Worm (Caenorhabditis elegans) whole organism, early embryonic: ENCODE measurements around the gene C30G4.2.
A peak's percentile ranks its signal among the peaks of the same experiment; 100 is the strongest.

Experiments
- B0310.2 ChIP-seq: sonication (generic microtip); optimal IDR thresholded peaks from 2 replicates; lab custom pipeline; 2016; ENCODE audit warnings: mild to moderate bottlenecking, missing genetic modification characterization, missing compliant biosample characterization
- F13C5.2 ChIP-seq: sonication (generic microtip); optimal IDR thresholded peaks from 2 replicates; lab custom pipeline; 2017; ENCODE audit warnings: mild to moderate bottlenecking, missing genetic modification characterization, inconsistent platforms, missing compliant biosample characterization
- aly-1 ChIP-seq: sonication (generic microtip); optimal IDR thresholded peaks from 2 replicates; lab custom pipeline; 2016; ENCODE audit warnings: missing genetic modification characterization, missing compliant biosample characterization
- ama-1 ChIP-seq: fragments of 150-350 bp; optimal IDR thresholded peaks from 2 replicates; lab custom pipeline; 2014
- ceh-13 ChIP-seq: fragments of 200-800 bp; sonication (Bioruptor generic); optimal IDR thresholded peaks from 2 replicates; lab custom pipeline; 2018; ENCODE audit warnings: mild to moderate bottlenecking, missing genetic modification characterization, missing compliant biosample characterization
- ceh-36 ChIP-seq: sonication (generic microtip); optimal IDR thresholded peaks from 2 replicates; lab custom pipeline; 2016; ENCODE audit warnings: missing genetic modification characterization, inconsistent platforms, missing compliant biosample characterization
- ets-7 ChIP-seq: sonication (generic microtip); optimal IDR thresholded peaks from 2 replicates; lab custom pipeline; 2016; ENCODE audit warnings: missing genotype, missing genetic modification characterization, missing compliant biosample characterization
- flt-1 ChIP-seq: fragments of 200-800 bp; sonication (Bioruptor generic); IDR thresholded peaks from 2 replicates; pipeline ENCODE4 v1.3.6; 2022; ENCODE audit warnings: missing genetic modification characterization, missing compliant biosample characterization
- hmbx-1 ChIP-seq: sonication (generic microtip); optimal IDR thresholded peaks from 2 replicates; lab custom pipeline; 2016; ENCODE audit warnings: mild to moderate bottlenecking, missing genetic modification characterization, missing compliant biosample characterization
- hmg-4 ChIP-seq: fragments of 200-800 bp; sonication (Bioruptor generic); optimal IDR thresholded peaks from 2 replicates; lab custom pipeline; 2018; ENCODE audit warnings: mild to moderate bottlenecking, missing genetic modification characterization, missing compliant biosample characterization
- hnd-1 ChIP-seq: sonication (generic microtip); optimal IDR thresholded peaks from 2 replicates; lab custom pipeline; 2016; ENCODE audit warnings: missing genetic modification characterization, missing compliant biosample characterization
- pes-1 ChIP-seq: fragments of 200-800 bp; sonication (Bioruptor generic); IDR thresholded peaks from 2 replicates; pipeline ENCODE4 v1.3.6; 2022; ENCODE audit warnings: missing genetic modification reagents, missing genetic modification characterization, missing compliant biosample characterization
- scrt-1 ChIP-seq: fragments of 200-800 bp; sonication (Bioruptor generic); IDR thresholded peaks from 2 replicates; pipeline ENCODE4 v1.3.6; 2022; ENCODE audit warnings: missing genetic modification characterization, missing compliant biosample characterization
- sea-1 ChIP-seq: fragments of 200-800 bp; sonication (Bioruptor generic); conservative IDR thresholded peaks from 2 replicates; pipeline ENCODE4 v1.3.6; 2022; ENCODE audit warnings: missing genetic modification characterization, missing compliant biosample characterization
- tbx-11 ChIP-seq: fragments of 200-800 bp; sonication (Bioruptor generic); IDR thresholded peaks from 2 replicates; pipeline ENCODE4 v1.3.6; 2022; ENCODE audit warnings: missing genetic modification characterization, missing compliant biosample characterization
- tbx-37 ChIP-seq: fragments of 200-800 bp; sonication (Bioruptor generic); conservative IDR thresholded peaks from 2 replicates; pipeline ENCODE4 v1.3.6; 2022; ENCODE audit warnings: missing genetic modification reagents, missing genetic modification characterization, missing compliant biosample characterization
- tra-4 ChIP-seq: sonication (generic microtip); optimal IDR thresholded peaks from 2 replicates; lab custom pipeline; 2017; ENCODE audit warnings: missing genetic modification characterization, missing compliant biosample characterization

The C30G4.2 gene

DNA sequence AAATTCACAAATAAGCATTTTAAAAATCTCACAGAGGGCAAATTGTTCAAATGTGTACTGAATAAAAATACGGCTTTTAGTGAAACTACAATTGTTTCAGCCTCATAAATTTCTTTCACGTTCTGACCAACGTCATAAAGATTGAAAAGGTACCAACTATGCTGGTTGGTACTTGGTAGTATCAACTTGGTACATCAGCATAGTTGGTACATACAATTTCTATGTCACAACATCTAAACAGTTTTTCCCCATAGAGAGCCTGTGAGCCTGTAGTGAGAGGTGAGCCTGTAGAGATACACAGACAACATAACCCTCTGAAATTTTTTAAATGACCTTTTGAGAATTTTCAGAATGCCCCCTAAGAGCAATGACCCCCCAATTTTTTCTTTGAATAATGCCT, 26.3 kb downstream of the C30G4.2 start:
- TF ChIP-seq sea-1 (GFP tag; lab: Robert Waterston, UW) (no peak), ets-7 (tag; lab: Kevin White, UChicago) (no peak), scrt-1 (no peak), ceh-13 (GFP tag; lab: Kevin White, UChicago) (no peak), B0310.2 (tag; lab: Kevin White, UChicago) (no peak), ceh-36 (no peak), hnd-1 (no peak), hmbx-1 (no peak), ama-1 (lab: Kevin White, UChicago) (no peak), aly-1 (tag; lab: Kevin White, UChicago) (no peak), pes-1 (GFP tag; lab: Robert Waterston, UW) (no peak), tbx-37 (GFP tag; lab: Robert Waterston, UW) (no peak), tbx-11 (GFP tag; lab: Robert Waterston, UW) (no peak), F13C5.2 (tag; lab: Kevin White, UChicago) (no peak)

ce11 chrX:17013162-17013561, 32.3 kb downstream of the C30G4.2 start, which contains the start of gene F35B3.3:
Gene F35B3.3 (plus strand): TSS chrX:17013462.
- no peak for TF ChIP-seq scrt-1
- no peak for TF ChIP-seq hnd-1
- TF ChIP-seq pes-1 (GFP tag; lab: Robert Waterston, UW): no peak
- TF ChIP-seq tbx-11 (GFP tag; lab: Robert Waterston, UW): no peak
- TF ChIP-seq ets-7 (tag; lab: Kevin White, UChicago): no peak

DNA sequence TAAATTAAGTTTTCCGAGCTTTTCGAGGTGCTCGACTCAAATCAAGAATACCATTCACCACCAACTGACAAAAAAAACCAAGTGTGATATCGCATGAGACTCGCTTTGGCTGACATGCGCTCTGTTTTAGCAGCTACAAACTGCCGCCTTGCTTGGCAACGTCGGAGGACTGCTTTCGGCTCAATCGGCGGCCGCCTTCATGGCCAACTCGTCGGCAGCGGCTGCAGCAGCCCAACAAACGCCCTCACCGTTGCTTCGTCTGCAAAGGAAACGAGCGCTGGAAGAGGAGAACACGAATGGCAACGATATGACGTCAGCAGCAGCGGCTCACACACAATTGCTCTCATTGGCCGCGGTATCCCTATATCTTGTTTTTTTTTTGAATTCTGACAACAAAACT, 38.6 kb downstream of the C30G4.2 start:
- TF ChIP-seq tbx-37 (GFP tag; lab: Robert Waterston, UW): no peak
- TF ChIP-seq sea-1 (GFP tag; lab: Robert Waterston, UW): no peak
- no peak for TF ChIP-seq pes-1 (GFP tag; lab: Robert Waterston, UW)
- TF ChIP-seq scrt-1: no peak
- TF ChIP-seq hnd-1: no peak
- no peak for TF ChIP-seq aly-1 (tag; lab: Kevin White, UChicago)

DNA sequence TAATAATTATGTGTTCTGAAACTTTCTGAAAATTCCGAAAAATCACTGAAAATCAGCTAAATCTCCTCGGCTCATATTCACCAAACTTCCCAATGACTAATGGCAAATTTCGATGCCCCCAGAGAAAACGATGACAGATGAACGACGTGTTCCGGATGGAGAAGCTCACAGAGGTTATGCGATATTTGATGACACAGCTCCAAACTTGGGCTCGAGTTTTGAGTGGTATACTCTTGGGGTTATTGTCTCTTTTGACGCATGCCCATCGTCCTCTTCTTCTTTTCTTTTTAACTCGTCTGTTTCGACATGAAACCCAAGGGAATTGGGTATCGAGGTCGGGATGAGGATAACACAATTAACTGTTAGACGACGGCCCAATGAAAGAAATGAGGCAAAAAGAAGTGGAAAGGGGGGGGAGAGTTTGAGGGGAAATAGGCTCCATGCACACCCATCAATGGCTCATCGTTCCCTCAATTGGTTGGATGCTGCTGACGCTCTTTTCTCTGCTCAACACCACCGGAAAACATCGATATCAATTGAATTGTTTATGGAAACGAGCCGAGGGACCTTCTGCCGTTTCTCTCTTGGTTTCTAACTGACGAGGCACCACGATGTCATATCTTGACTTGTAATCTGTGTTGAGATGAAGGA, 41.8 kb downstream of the C30G4.2 start:
- TF ChIP-seq F13C5.2 (tag; lab: Kevin White, UChicago) (no peak), hmg-4 (peak; percentile 44), ceh-13 (GFP tag; lab: Kevin White, UChicago) (no peak), tbx-11 (GFP tag; lab: Robert Waterston, UW) (no peak)

DNA sequence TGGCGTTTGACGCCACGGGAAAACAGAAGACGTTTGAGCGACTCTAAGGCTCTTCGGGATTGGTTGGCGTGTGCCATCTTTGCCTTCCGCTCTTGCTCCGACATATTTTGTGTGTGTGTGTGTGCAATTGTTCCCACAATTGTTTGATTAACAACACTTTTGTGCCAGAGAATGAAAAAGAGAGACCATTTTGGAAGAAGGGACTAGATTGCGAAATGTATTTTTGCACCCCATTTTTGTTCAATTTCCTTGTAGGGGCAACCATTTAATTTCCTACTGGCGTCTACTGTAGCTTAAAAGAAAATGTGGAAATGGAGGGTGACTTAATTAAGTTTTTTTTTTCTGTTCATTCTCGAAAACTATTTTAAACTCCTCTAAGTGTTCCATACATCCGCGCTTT, 43.3 kb downstream of the C30G4.2 start:
- TF ChIP-seq flt-1 (GFP tag; lab: Robert Waterston, UW): no peak
- TF ChIP-seq ceh-36: no peak
- no peak for TF ChIP-seq hmbx-1
- no peak for TF ChIP-seq scrt-1
- no peak for TF ChIP-seq B0310.2 (tag; lab: Kevin White, UChicago)
- TF ChIP-seq hnd-1: no peak
- no peak for TF ChIP-seq sea-1 (GFP tag; lab: Robert Waterston, UW)
- no peak for TF ChIP-seq ama-1 (lab: Kevin White, UChicago)
- no peak for TF ChIP-seq tbx-37 (GFP tag; lab: Robert Waterston, UW)
- no peak for TF ChIP-seq aly-1 (tag; lab: Kevin White, UChicago)
- TF ChIP-seq pes-1 (GFP tag; lab: Robert Waterston, UW): no peak
- TF ChIP-seq tra-4 (tag; lab: Kevin White, UChicago): no peak
- no peak for TF ChIP-seq hmg-4
- TF ChIP-seq ets-7 (tag; lab: Kevin White, UChicago): no peak
- TF ChIP-seq tbx-11 (GFP tag; lab: Robert Waterston, UW): no peak

- TF ChIP-seq hmbx-1 (no peak), tra-4 (tag; lab: Kevin White, UChicago) (no peak), ceh-13 (GFP tag; lab: Kevin White, UChicago) (no peak), tbx-11 (GFP tag; lab: Robert Waterston, UW) (no peak), flt-1 (GFP tag; lab: Robert Waterston, UW) (no peak), scrt-1 (no peak), sea-1 (GFP tag; lab: Robert Waterston, UW) (no peak), aly-1 (tag; lab: Kevin White, UChicago) (no peak), B0310.2 (tag; lab: Kevin White, UChicago) (no peak), ceh-36 (no peak), hnd-1 (no peak), F13C5.2 (tag; lab: Kevin White, UChicago) (no peak), tbx-37 (GFP tag; lab: Robert Waterston, UW) (no peak), ama-1 (lab: Kevin White, UChicago) (no peak), hmg-4 (no peak), ets-7 (tag; lab: Kevin White, UChicago) (no peak), pes-1 (GFP tag; lab: Robert Waterston, UW) (no peak)
Observed at ce11 chrX:16999649-17000048, 45.8 kb downstream of the C30G4.2 start.

ce11 chrX:16998981-16999380, 46.4 kb downstream of the C30G4.2 start:
- TF ChIP-seq tbx-11 (GFP tag; lab: Robert Waterston, UW) (no peak), ceh-36 (no peak), scrt-1 (no peak)

DNA sequence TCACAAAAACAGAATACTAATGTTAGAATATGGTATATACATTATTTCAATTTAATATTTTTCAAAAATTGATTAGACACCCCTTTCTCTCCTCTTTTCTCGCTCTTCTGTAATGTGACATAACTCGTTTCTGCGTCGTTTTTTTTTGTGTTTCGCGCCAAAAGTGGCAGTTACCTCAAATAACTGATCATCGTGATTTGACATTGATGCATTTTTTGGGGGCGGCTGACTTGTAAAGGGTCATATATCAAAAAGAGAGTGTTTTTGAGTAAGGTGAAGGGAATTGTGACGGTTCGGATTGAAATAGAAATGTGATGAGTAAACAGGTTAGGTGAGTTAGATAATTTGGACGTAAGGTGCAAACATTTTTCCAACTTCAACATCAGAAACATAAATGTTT, 47.4 kb downstream of the C30G4.2 start:
- TF ChIP-seq ama-1 (lab: Kevin White, UChicago): no peak
- TF ChIP-seq F13C5.2 (tag; lab: Kevin White, UChicago): no peak
- no peak for TF ChIP-seq tra-4 (tag; lab: Kevin White, UChicago)
- no peak for TF ChIP-seq tbx-11 (GFP tag; lab: Robert Waterston, UW)
- TF ChIP-seq pes-1 (GFP tag; lab: Robert Waterston, UW): no peak
- no peak for TF ChIP-seq hmg-4
- TF ChIP-seq tbx-37 (GFP tag; lab: Robert Waterston, UW): no peak
- TF ChIP-seq scrt-1: no peak
- TF ChIP-seq ceh-36: no peak
- TF ChIP-seq aly-1 (tag; lab: Kevin White, UChicago): no peak
- no peak for TF ChIP-seq sea-1 (GFP tag; lab: Robert Waterston, UW)
- no peak for TF ChIP-seq flt-1 (GFP tag; lab: Robert Waterston, UW)
- TF ChIP-seq ets-7 (tag; lab: Kevin White, UChicago): no peak
- TF ChIP-seq hmbx-1: no peak
- no peak for TF ChIP-seq hnd-1
- no peak for TF ChIP-seq B0310.2 (tag; lab: Kevin White, UChicago)
- no peak for TF ChIP-seq ceh-13 (GFP tag; lab: Kevin White, UChicago)
